Worm (Caenorhabditis elegans) whole organism, dauer: ENCODE data around the gene acdh-12.

Experiments
- unc-62 ChIP-seq: sonication (generic microtip); optimal IDR thresholded peaks from 2 replicates; lab custom pipeline; 2017; ENCODE audit warnings: missing biosample characterization, missing genetic modification reagents, missing genetic modification characterization

The acdh-12 gene

ce11 chrII:7195541-7195940 lies at the start of gene acdh-12:
TSS of gene acdh-12 (minus strand) at chrII:7195641.
- TF ChIP-seq unc-62 = no peak

DNA sequence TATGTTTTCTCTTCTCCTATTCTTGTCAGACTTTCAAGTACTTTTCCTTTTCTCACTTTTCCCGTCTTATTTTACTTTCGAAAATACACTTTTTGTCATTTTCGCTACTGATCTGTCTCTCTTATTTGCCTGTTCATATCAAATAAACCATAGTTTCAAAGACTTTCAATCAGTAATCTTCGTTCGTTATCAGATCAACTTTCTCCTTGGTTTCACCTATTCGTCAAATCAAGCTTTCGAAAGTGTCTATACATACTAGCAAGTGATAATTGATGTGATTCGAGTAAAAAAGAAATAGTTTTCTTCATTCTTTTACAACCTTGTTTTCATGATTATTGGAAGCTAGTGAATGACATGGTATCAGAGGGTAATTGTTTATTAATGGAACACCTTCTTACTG lies 47.3 kb upstream of the acdh-12 start:
- no peak for TF ChIP-seq unc-62

- TF ChIP-seq unc-62 = no peak
Measured at ce11 chrII:7239705-7240104, 44.3 kb upstream of the acdh-12 start.

ce11 chrII:7238791-7239190 lies 43.4 kb upstream of the acdh-12 start:
- TF ChIP-seq unc-62 = no peak

DNA sequence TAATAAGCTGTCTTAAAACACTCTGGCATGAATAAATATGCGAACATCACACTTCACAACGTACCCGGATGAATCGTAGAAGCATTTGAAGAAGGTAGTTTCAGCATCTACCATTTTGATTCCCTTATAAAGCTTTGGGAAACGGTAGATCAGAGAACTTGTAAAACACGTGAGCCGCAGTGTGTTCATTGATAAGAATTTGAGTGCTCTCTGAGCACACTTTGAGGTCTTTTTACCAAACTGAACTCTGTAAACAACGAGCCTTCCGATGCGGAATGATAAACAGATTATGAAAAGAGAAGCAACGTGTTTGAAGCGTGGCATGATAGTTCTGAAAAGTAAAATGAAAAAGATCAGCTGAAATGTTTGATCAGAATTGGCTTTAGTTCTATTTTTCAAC lies 42.8 kb upstream of the acdh-12 start, which contains the start of gene aqp-1:
Gene aqp-1 (minus strand): TSS at position 102 of the 400 bp plus-strand sequence.
- TF ChIP-seq unc-62 = no peak

DNA sequence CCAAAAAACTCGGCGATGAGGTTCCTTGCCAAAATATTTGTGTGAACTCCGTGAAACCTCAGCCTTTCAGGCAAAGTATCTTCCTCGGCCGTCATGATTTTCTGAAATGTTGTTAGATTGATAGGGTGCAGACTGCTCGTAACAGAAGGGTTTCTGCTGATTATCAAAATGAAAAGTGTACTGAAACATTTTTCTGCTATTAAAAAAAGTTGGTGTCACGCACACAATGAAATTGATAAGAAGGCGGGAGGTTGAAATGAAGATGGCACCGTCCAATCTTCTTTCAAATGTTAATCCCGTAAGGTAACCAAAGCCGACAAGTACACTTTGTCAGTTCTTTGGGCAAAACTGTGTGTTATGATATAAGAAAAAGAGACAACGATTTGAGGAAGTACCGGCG lies 41.5 kb upstream of the acdh-12 start:
- no peak for TF ChIP-seq unc-62

DNA sequence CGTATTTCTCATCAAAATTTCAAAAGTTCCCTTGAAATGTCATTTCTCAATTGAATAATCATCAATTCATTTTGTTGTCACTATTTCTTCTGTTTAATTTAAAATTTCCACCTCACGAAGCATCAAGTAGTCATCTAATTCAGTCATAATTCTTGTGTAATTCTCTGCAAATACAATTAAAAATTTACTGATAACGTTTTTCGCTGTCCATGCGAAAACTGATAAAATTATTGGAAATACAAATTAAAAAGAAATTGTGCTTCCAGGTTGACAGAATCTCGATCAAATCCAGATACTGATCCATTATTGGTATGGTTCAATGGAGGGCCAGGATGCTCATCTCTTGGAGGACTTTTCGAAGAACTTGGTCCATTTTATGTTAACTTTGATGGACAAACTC lies 37.8 kb upstream of the acdh-12 start:
- TF ChIP-seq unc-62 = no peak

ce11 chrII:7232517-7232916 lies 37.1 kb upstream of the acdh-12 start, which contains the start of gene ctsa-3.1:
TSS of gene ctsa-3.1 (plus strand) at chrII:7232853.
- no peak for TF ChIP-seq unc-62

DNA sequence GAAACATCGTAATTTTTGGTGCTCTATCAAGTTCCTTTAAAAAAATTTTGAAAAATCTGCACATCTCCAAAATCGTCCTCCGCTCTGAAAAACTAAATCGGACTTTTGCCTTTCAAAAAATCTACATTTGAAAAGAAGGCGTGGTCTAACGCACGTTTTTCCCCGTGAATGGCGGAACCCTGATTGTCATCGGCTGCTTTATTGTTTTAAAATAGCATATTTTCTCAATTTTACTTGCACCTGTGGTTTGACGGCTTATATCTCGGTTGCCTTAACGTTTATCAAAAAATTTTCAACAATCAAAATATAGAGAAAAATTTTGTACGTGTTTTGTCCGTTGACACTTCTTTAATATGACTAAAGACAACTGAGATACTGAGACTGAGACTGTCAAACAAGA lies 36.5 kb upstream of the acdh-12 start:
- no peak for TF ChIP-seq unc-62

ce11 chrII:7230684-7231083 lies 35.2 kb upstream of the acdh-12 start:
- TF ChIP-seq unc-62 = no peak

- no peak for TF ChIP-seq unc-62
Measured at ce11 chrII:7228646-7229200, 33.3 kb upstream of the acdh-12 start, which contains the start of gene F32A5.4. TSS of gene F32A5.4 (plus strand) at chrII:7229150.

DNA sequence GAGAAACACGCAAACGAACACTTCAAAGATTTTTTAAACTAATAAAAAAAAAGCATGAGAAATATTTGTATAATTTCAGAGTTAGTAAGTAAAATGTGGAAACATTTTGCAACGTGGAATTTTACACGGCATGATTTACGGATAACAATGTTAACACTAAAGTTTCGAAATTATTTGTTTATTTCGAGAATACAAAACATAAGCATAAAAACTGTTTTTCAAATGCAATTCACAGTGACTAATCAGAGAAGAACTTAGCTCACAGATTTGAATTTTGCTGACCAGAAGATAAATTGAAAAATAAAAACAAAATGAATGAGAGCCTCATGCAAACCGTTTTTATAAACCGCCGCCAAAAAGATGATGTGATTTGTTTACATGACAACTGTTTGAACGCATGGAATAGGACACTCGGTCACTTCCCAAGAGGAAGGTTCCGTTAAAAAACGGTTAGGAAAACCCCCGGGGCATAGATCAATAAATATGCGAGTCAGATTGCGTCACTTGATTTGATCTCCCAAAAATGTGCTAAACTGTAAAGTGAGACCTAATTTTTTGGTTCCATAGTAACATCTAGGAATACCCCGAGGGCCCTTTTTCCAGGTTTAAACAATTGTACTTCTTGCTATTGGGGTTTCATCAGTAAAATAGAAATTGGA lies 30.6 kb upstream of the acdh-12 start, which contains the start of gene clh-3:
Gene clh-3 (minus strand): TSS at position 51 of the 659 bp plus-strand sequence.
- no peak for TF ChIP-seq unc-62

DNA sequence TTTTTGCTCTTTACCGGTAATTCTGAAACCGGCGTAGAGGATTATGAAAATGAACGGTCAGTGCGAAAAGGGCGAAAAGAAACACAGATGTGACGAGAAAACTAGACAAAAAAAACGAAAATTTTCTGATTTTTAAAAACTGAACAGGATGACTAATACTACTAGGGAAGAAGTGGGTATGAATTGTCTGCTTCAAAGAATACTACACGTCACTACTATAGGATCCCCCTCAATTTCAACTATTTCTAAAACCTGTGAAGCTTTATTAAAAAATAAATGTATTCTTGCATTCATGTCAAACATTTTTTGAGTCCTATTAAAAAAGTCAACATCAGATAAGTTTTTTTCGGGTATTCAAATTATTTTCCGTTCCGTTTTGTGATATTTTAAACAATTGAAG lies 28.6 kb upstream of the acdh-12 start:
- TF ChIP-seq unc-62 = no peak

DNA sequence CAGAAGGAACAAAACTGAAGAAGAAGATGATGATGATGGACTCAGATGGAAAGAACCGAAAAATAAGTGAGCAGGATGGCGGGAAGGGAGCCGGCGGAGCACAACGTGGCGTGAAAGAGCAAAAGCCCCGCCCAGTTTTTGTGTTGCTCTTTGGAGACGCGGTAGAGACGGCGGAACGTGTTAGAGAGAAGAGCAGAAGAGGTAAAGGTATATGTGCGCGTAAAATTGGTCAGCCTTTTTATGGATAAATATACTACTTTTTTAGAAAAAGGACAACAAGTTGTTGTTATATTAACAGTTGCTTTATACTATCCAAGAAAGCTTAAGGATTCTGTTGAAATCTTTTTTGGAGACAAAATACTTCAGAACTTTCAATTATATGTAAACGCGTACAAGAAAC lies 21.6 kb upstream of the acdh-12 start, which contains the start of gene E04F6.10:
Gene E04F6.10 (minus strand): TSS at position 101 of the 400 bp plus-strand sequence.
- no peak for TF ChIP-seq unc-62

ce11 chrII:7212059-7212458 lies 16.6 kb upstream of the acdh-12 start, which contains the start of gene E04F6.9:
TSS of gene E04F6.9 (minus strand) at chrII:7212159.
- no peak for TF ChIP-seq unc-62

ce11 chrII:7211280-7211679 lies 15.8 kb upstream of the acdh-12 start, which contains the start of gene E04F6.8:
TSS of gene E04F6.8 (minus strand) at chrII:7211380.
- no peak for TF ChIP-seq unc-62

- TF ChIP-seq unc-62 = no peak
Measured at ce11 chrII:7210187-7210586, 14.7 kb upstream of the acdh-12 start, which contains the start of gene E04F6.15. TSS of gene E04F6.15 (minus strand) at chrII:7210287.

ce11 chrII:7208184-7208583 lies 12.7 kb upstream of the acdh-12 start, which contains the start of gene dhs-7:
TSS of gene dhs-7 (minus strand) at chrII:7208460.
- no peak for TF ChIP-seq unc-62
